Worm (Caenorhabditis elegans) whole organism, L3 larva: ENCODE data around the gene tiar-2.
A peak's percentile ranks its signal among the peaks of the same experiment; 100 is the strongest.

ENCODE experiments used
- R02D3.7 ChIP-seq: fragments of 150-350 bp; optimal IDR thresholded peaks from 2 replicates; lab custom pipeline; 2014; ENCODE audit warnings: missing biosample characterization, missing genetic modification characterization
- aly-2 ChIP-seq: fragments of 150-350 bp; optimal IDR thresholded peaks from 2 replicates; lab custom pipeline; 2014; ENCODE audit warnings: missing biosample characterization, missing genetic modification characterization
- ama-1 ChIP-seq: fragments of 150-350 bp; optimal IDR thresholded peaks from 2 replicates; lab custom pipeline; 2018
- ceh-16 ChIP-seq: sonication (generic microtip); optimal IDR thresholded peaks from 2 replicates; lab custom pipeline; 2017; ENCODE audit warnings: missing biosample characterization, missing genetic modification characterization
- ceh-9 ChIP-seq: sonication (generic microtip); optimal IDR thresholded peaks from 2 replicates; lab custom pipeline; 2018; ENCODE audit warnings: missing biosample characterization, missing genetic modification characterization
- daf-12 ChIP-seq: fragments of 150-350 bp; optimal IDR thresholded peaks from 2 replicates; lab custom pipeline; 2014; ENCODE audit warnings: missing biosample characterization, missing genetic modification reagents, missing genetic modification characterization
- egl-27 ChIP-seq: sonication (generic microtip); optimal IDR thresholded peaks from 4 replicates; lab custom pipeline; 2017; ENCODE audit warnings: missing biosample characterization, missing genetic modification reagents, missing genetic modification characterization
- egl-5 ChIP-seq: fragments of 150-350 bp; optimal IDR thresholded peaks from 2 replicates; lab custom pipeline; 2017; ENCODE audit warnings: missing biosample characterization, missing genetic modification reagents, missing genetic modification characterization, inconsistent platforms
- elt-1 ChIP-seq: fragments of 150-350 bp; optimal IDR thresholded peaks from 2 replicates; lab custom pipeline; 2014; ENCODE audit warnings: missing biosample characterization, missing genetic modification characterization
- elt-2 ChIP-seq: sonication (generic microtip); optimal IDR thresholded peaks from 2 replicates; lab custom pipeline; 2016; ENCODE audit warnings: missing genetic modification reagents, mild to moderate bottlenecking, missing genetic modification characterization, missing compliant biosample characterization
- elt-3 ChIP-seq, 3 experiments: fragments of 150-350 bp in 1 of 3; sonication (generic microtip) in 2 of 3; optimal IDR thresholded peaks; 2 replicates in 2 of 3; 4 replicates in 1 of 3; lab custom pipeline; 2014 to 2017; ENCODE audit warnings: missing biosample characterization in 3 of 3, missing genetic modification characterization in 3 of 3
- eor-1 ChIP-seq, 2 experiments: fragments of 150-350 bp; optimal IDR thresholded peaks; 2 replicates each; lab custom pipeline; 2014 to 2018; ENCODE audit warnings: missing biosample characterization in 2 of 2, missing genetic modification characterization in 2 of 2
- fkh-2 ChIP-seq: fragments of 150-350 bp; optimal IDR thresholded peaks from 2 replicates; lab custom pipeline; 2014; ENCODE audit warnings: missing biosample characterization, missing genetic modification reagents, missing genetic modification characterization
- jun-1 ChIP-seq: fragments of 150-350 bp; optimal IDR thresholded peaks from 2 replicates; lab custom pipeline; 2014; ENCODE audit warnings: missing biosample characterization, missing genetic modification reagents, missing genetic modification characterization
- lin-15B ChIP-seq: fragments of 150-350 bp; optimal IDR thresholded peaks from 2 replicates; lab custom pipeline; 2014; ENCODE audit warnings: missing biosample characterization, missing genetic modification characterization
- lin-39 ChIP-seq: fragments of 150-350 bp; optimal IDR thresholded peaks from 2 replicates; lab custom pipeline; 2018; ENCODE audit warnings: missing biosample characterization, missing genetic modification reagents, missing genetic modification characterization
- lsy-12 ChIP-seq: sonication (generic microtip); optimal IDR thresholded peaks from 2 replicates; lab custom pipeline; 2016; ENCODE audit warnings: mild to moderate bottlenecking, missing genetic modification characterization, missing compliant biosample characterization
- mdl-1 ChIP-seq: fragments of 150-350 bp; optimal IDR thresholded peaks from 2 replicates; lab custom pipeline; 2014; ENCODE audit warnings: missing biosample characterization, missing genetic modification characterization
- mml-1 ChIP-seq: fragments of 150-350 bp; sonication (generic microtip); optimal IDR thresholded peaks from 3 replicates; lab custom pipeline; 2014; ENCODE audit warnings: missing biosample characterization, missing genetic modification characterization
- nfya-1 ChIP-seq: sonication (generic microtip); optimal IDR thresholded peaks from 2 replicates; lab custom pipeline; 2017; ENCODE audit warnings: missing genetic modification characterization, mild to moderate bottlenecking, missing compliant biosample characterization, antibody characterized with exemption, moderate library complexity; ENCODE audit not compliant: insufficient read depth
- nhr-11 ChIP-seq: fragments of 150-350 bp; optimal IDR thresholded peaks from 2 replicates; lab custom pipeline; 2014; ENCODE audit warnings: missing biosample characterization, missing genetic modification characterization
- nhr-12 ChIP-seq: fragments of 150-350 bp; optimal IDR thresholded peaks from 2 replicates; lab custom pipeline; 2014; ENCODE audit warnings: missing biosample characterization, missing genetic modification characterization
- nhr-23 ChIP-seq: fragments of 150-350 bp; optimal IDR thresholded peaks from 2 replicates; lab custom pipeline; 2014; ENCODE audit warnings: missing biosample characterization, missing genetic modification reagents, missing genetic modification characterization
- nhr-25 ChIP-seq: sonication (generic microtip); optimal IDR thresholded peaks from 2 replicates; lab custom pipeline; 2017; ENCODE audit warnings: missing biosample characterization, missing genetic modification characterization
- nhr-43 ChIP-seq: sonication (generic microtip); optimal IDR thresholded peaks from 2 replicates; lab custom pipeline; 2016; ENCODE audit warnings: mild to moderate bottlenecking, missing genetic modification characterization, missing compliant biosample characterization; ENCODE audit not compliant: poor library complexity, severe bottlenecking
- nhr-67 ChIP-seq: fragments of 150-350 bp; optimal IDR thresholded peaks from 2 replicates; lab custom pipeline; 2014; ENCODE audit warnings: missing biosample characterization, missing genetic modification characterization
- nhr-76 ChIP-seq: fragments of 150-350 bp; sonication (generic microtip); optimal IDR thresholded peaks from 5 replicates; lab custom pipeline; 2014; ENCODE audit warnings: missing biosample characterization, missing genetic modification characterization
- nhr-77 ChIP-seq: fragments of 150-350 bp; optimal IDR thresholded peaks from 2 replicates; lab custom pipeline; 2014; ENCODE audit warnings: missing biosample characterization, missing genetic modification characterization
- pha-4 ChIP-seq: fragments of 150-350 bp; optimal IDR thresholded peaks from 2 replicates; lab custom pipeline; 2014; ENCODE audit warnings: missing biosample characterization, missing genetic modification reagents, missing genetic modification characterization
- pqm-1 ChIP-seq: fragments of 150-350 bp; optimal IDR thresholded peaks from 2 replicates; lab custom pipeline; 2017; ENCODE audit warnings: missing biosample characterization, missing genetic modification characterization, inconsistent platforms
- sea-2 ChIP-seq: fragments of 150-350 bp; sonication (generic microtip); optimal IDR thresholded peaks from 4 replicates; lab custom pipeline; 2014; ENCODE audit warnings: missing biosample characterization, missing genetic modification reagents, missing genetic modification characterization
- skn-1 ChIP-seq: fragments of 150-350 bp; optimal IDR thresholded peaks from 2 replicates; lab custom pipeline; 2014; ENCODE audit warnings: missing biosample characterization, missing genetic modification characterization
- snpc-4 ChIP-seq: fragments of 150-350 bp; optimal IDR thresholded peaks from 2 replicates; lab custom pipeline; 2014; ENCODE audit warnings: missing biosample characterization, missing genetic modification characterization
- tbx-2 ChIP-seq: sonication (generic microtip); optimal IDR thresholded peaks from 2 replicates; lab custom pipeline; 2016; ENCODE audit warnings: mild to moderate bottlenecking, missing genetic modification characterization, missing compliant biosample characterization
- unc-39 ChIP-seq: sonication (generic microtip); optimal IDR thresholded peaks from 4 replicates; lab custom pipeline; 2017; ENCODE audit warnings: missing biosample characterization, missing genetic modification characterization
- unc-62 ChIP-seq: fragments of 150-350 bp; sonication (generic microtip); optimal IDR thresholded peaks from 4 replicates; lab custom pipeline; 2014; ENCODE audit warnings: missing biosample characterization, missing genetic modification reagents, missing genetic modification characterization
- ztf-11 ChIP-seq: fragments of 150-350 bp; optimal IDR thresholded peaks from 2 replicates; lab custom pipeline; 2014; ENCODE audit warnings: missing biosample characterization, missing genetic modification characterization

tiar-2 gene

DNA sequence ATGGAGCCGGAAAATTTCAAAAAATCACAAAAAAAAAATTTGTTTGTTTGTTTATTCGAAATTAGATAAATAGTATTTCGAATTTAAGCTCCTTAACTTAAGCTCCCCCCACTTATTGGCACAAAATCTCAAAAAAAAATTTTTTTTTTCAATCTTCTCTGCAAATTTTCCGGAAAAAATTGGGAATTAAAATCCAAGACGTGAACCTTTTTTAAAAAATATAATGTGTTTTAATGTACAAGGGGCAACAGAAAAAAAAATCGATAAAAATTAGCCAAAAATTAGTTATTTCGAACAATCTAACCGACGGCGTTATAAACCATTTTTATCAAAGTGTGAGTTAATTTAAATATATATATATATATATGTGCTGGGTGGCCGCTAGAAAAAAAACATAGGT lies 5.9 kb downstream of the tiar-2 start, which contains the start of gene Y46G5A.14:
Y46G5A.14 (plus strand) TSS at position 301 of the 400 bp plus-strand sequence.
- no peak for TF ChIP-seq aly-2 (tag; lab: Kevin White, UChicago)
- no peak for TF ChIP-seq ztf-11 (tag; lab: Kevin White, UChicago)
- no peak for TF ChIP-seq nhr-43 (tag; lab: Kevin White, UChicago)
- TF ChIP-seq nhr-11, result no peak
- no peak for TF ChIP-seq nhr-76 (tag; lab: Kevin White, UChicago)
- no peak for TF ChIP-seq egl-5 (tag; lab: Kevin White, UChicago)
- TF ChIP-seq ceh-16 (tag; lab: Kevin White, UChicago), result no peak
- TF ChIP-seq mdl-1, result no peak
- no peak for TF ChIP-seq R02D3.7 (tag; lab: Kevin White, UChicago)
- no peak for TF ChIP-seq snpc-4 (tag; lab: Kevin White, UChicago)
- TF ChIP-seq lsy-12 (tag; lab: Kevin White, UChicago), result no peak
- TF ChIP-seq egl-27, result no peak
- no peak for TF ChIP-seq eor-1 (tag; optimal IDR thresholded peaks at IDR 0.05; lab: Kevin White, UChicago)
- TF ChIP-seq nhr-77 (tag; lab: Kevin White, UChicago), result no peak
- no peak for TF ChIP-seq ceh-9
- TF ChIP-seq daf-12 (tag; lab: Kevin White, UChicago), result no peak
- no peak for TF ChIP-seq unc-39
- no peak for TF ChIP-seq elt-3 (tag; optimal IDR thresholded peaks at IDR 0.05; lab: Kevin White, UChicago)
- no peak for TF ChIP-seq jun-1 (tag; lab: Kevin White, UChicago)
- no peak for TF ChIP-seq ama-1 (lab: Kevin White, UChicago)

ce11 chrII:12776379-12776778 lies 7.9 kb downstream of the tiar-2 start, which contains the start of gene Y46G5A.34:
Gene Y46G5A.34, plus strand, starts transcription at chrII:12776679.
- TF ChIP-seq sea-2 (no peak), nhr-12 (tag; lab: Kevin White, UChicago) (no peak), mdl-1 (no peak), fkh-2 (tag; lab: Kevin White, UChicago) (no peak)

- TF ChIP-seq tbx-2 (tag; lab: Kevin White, UChicago), result peak; percentile 8
- peak; percentile 97 for TF ChIP-seq snpc-4 (tag; lab: Kevin White, UChicago)
- peak; percentile 75 for TF ChIP-seq lin-39 (tag; lab: Kevin White, UChicago)
- TF ChIP-seq elt-2 (tag; lab: Kevin White, UChicago), result peak; percentile 21
- TF ChIP-seq nhr-25 (tag; lab: Kevin White, UChicago), result peak; percentile 39
- TF ChIP-seq lin-15B (tag; lab: Kevin White, UChicago), result peak; percentile 53
- peak; percentile 50 for TF ChIP-seq nfya-1 (tag; lab: Kevin White, UChicago)
- TF ChIP-seq, all 47 proteins: peak for 7; not testable (repeated sequence) for 40
Measured at ce11 chrII:12778374-12778773, 9.9 kb downstream of the tiar-2 start.

ce11 chrII:12785391-12785790 lies 16.9 kb downstream of the tiar-2 start, which contains the start of gene Y46G5A.15:
Gene Y46G5A.15, minus strand, starts transcription at chrII:12785416.
- no peak for TF ChIP-seq elt-1 (tag; lab: Kevin White, UChicago)
- no peak for TF ChIP-seq skn-1 (tag; lab: Kevin White, UChicago)
- no peak for TF ChIP-seq nfya-1 (tag; lab: Kevin White, UChicago)
- TF ChIP-seq pha-4 (tag; lab: Kevin White, UChicago), result peak; percentile 31
- no peak for TF ChIP-seq lin-39 (tag; lab: Kevin White, UChicago)
- no peak for TF ChIP-seq egl-27
- TF ChIP-seq lsy-12 (tag; lab: Kevin White, UChicago), result no peak
- TF ChIP-seq, all 47 proteins: peak for 1

DNA sequence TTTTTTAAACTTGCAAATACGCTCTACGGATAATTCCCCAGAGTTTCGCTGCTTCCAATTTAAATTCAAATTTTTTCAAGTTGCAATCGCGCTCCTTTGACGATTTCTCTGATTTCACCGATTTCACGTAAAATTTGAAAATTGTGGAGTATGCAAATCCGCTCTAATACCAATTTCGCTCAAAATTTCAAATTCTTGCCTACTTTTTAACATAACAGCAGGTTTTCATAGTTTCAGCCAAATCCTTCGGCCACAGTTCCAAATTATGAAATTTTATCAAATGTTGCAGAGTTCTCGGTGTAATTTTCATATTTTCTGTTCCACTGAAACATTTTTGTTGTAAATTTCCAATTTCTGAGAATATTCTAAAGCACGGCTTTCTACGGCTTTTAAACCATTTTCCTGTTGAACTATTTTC lies 19.4 kb downstream of the tiar-2 start, which contains the start of gene alkb-7:
alkb-7 (minus strand) TSS at position 323 of the 418 bp plus-strand sequence.
- TF ChIP-seq aly-2 (tag; lab: Kevin White, UChicago) (peak; percentile 21), nfya-1 (tag; lab: Kevin White, UChicago) (peak; percentile 33), mml-1 (tag; lab: Kevin White, UChicago) (no peak), nhr-11 (no peak), nhr-77 (tag; lab: Kevin White, UChicago) (no peak), ztf-11 (tag; lab: Kevin White, UChicago) (no peak), pqm-1 (tag; lab: Kevin White, UChicago) (no peak), lsy-12 (tag; lab: Kevin White, UChicago) (peak; percentile 35), ama-1 (lab: Kevin White, UChicago) (peak; percentile 33), elt-3 (tag; optimal IDR thresholded peaks at IDR 0.05; lab: Kevin White, UChicago) (no peak), elt-1 (tag; lab: Kevin White, UChicago) (no peak), elt-2 (tag; lab: Kevin White, UChicago) (peak; percentile 39), eor-1 (tag; optimal IDR thresholded peaks at IDR 0.05; lab: Kevin White, UChicago) (no peak), snpc-4 (tag; lab: Kevin White, UChicago) (no peak), lin-15B (tag; lab: Kevin White, UChicago) (peak; percentile 13), nhr-67 (tag; lab: Kevin White, UChicago) (no peak), nhr-23 (tag; lab: Kevin White, UChicago) (peak; percentile 21), egl-5 (tag; lab: Kevin White, UChicago) (no peak), nhr-43 (tag; lab: Kevin White, UChicago) (peak; percentile 70), unc-62 (GFP tag; lab: Kevin White, UChicago) (no peak), ceh-9 (no peak)
